Fruit fly (Drosophila melanogaster): ENCODE data around the gene CG44261.

CG44261 gene

dm6 chr3R:9408069-9408468, at the start of gene CG44261:
TSS of gene CG44261 (minus strand) at chr3R:9408169.
- no peak for TF ChIP-seq CG17801 (GFP tag; optimal IDR thresholded peaks at IDR 0.05; ENCODE audit: partially characterized antibody)

- peak; percentile 40 for TF ChIP-seq CG17801 (GFP tag; optimal IDR thresholded peaks at IDR 0.05; ENCODE audit: partially characterized antibody)
Observed at dm6 chr3R:9456373-9456772, 48.4 kb upstream of the CG44261 start, which contains the start of gene GstZ1. TSS of gene GstZ1 (minus strand) at chr3R:9456546.

- no peak for TF ChIP-seq CG17801 (GFP tag; optimal IDR thresholded peaks at IDR 0.05; ENCODE audit: partially characterized antibody)
Observed at dm6 chr3R:9454980-9455379, 47.0 kb upstream of the CG44261 start.

- TF ChIP-seq CG17801 (GFP tag; optimal IDR thresholded peaks at IDR 0.05; ENCODE audit: partially characterized antibody): no peak
Observed at dm6 chr3R:9450672-9451071, 42.7 kb upstream of the CG44261 start.

- no peak for TF ChIP-seq CG17801 (GFP tag; optimal IDR thresholded peaks at IDR 0.05; ENCODE audit: partially characterized antibody)
Observed at dm6 chr3R:9448320-9448719, 40.4 kb upstream of the CG44261 start.

- TF ChIP-seq CG17801 (GFP tag; optimal IDR thresholded peaks at IDR 0.05; ENCODE audit: partially characterized antibody): no peak
Observed at dm6 chr3R:9441996-9442395, 34.0 kb upstream of the CG44261 start.

dm6 chr3R:9441134-9441533, 33.2 kb upstream of the CG44261 start:
- TF ChIP-seq CG17801 (GFP tag; optimal IDR thresholded peaks at IDR 0.05; ENCODE audit: partially characterized antibody): no peak

- no peak for TF ChIP-seq CG17801 (GFP tag; optimal IDR thresholded peaks at IDR 0.05; ENCODE audit: partially characterized antibody)
Observed at dm6 chr3R:9437618-9438017, 29.6 kb upstream of the CG44261 start.

- TF ChIP-seq CG17801 (GFP tag; optimal IDR thresholded peaks at IDR 0.05; ENCODE audit: partially characterized antibody): peak; percentile 4
Observed at dm6 chr3R:9436358-9436972, 28.5 kb upstream of the CG44261 start.

- no peak for TF ChIP-seq CG17801 (GFP tag; optimal IDR thresholded peaks at IDR 0.05; ENCODE audit: partially characterized antibody)
Observed at dm6 chr3R:9435898-9436297, 27.9 kb upstream of the CG44261 start.

- TF ChIP-seq CG17801 (GFP tag; optimal IDR thresholded peaks at IDR 0.05; ENCODE audit: partially characterized antibody): no peak
Observed at dm6 chr3R:9434543-9435407, 26.8 kb upstream of the CG44261 start.

dm6 chr3R:9433774-9434173, 25.8 kb upstream of the CG44261 start:
- TF ChIP-seq CG17801 (GFP tag; optimal IDR thresholded peaks at IDR 0.05; ENCODE audit: partially characterized antibody): no peak

dm6 chr3R:9433270-9433669, 25.3 kb upstream of the CG44261 start:
- no peak for TF ChIP-seq CG17801 (GFP tag; optimal IDR thresholded peaks at IDR 0.05; ENCODE audit: partially characterized antibody)

dm6 chr3R:9430344-9431253, 22.6 kb upstream of the CG44261 start:
- TF ChIP-seq CG17801 (GFP tag; optimal IDR thresholded peaks at IDR 0.05; ENCODE audit: partially characterized antibody): no peak

- peak; percentile 22 for TF ChIP-seq CG17801 (GFP tag; optimal IDR thresholded peaks at IDR 0.05; ENCODE audit: partially characterized antibody)
Observed at dm6 chr3R:9428988-9429387, 21.0 kb upstream of the CG44261 start.

Data from ovary, adult (tissue).